Fruit fly (Drosophila melanogaster) whole organism, embryonic: ENCODE measurements around the gene CG5071.

ENCODE experiments used
- ATbp ChIP-seq: fragments of 200-800 bp; sonication (Bioruptor generic); optimal IDR thresholded peaks from 2 replicates; lab custom pipeline; 2017; ENCODE audit warnings: missing biosample characterization, mild to moderate bottlenecking, missing genetic modification characterization, missing genetic modification reagents
- Awh ChIP-seq: fragments of 200-800 bp; sonication (Bioruptor generic); IDR thresholded peaks from 2 replicates; pipeline ENCODE4, ENCODE4 v1.3.6; 2022; ENCODE audit warnings: missing biosample characterization, missing genetic modification characterization
- BtbVII ChIP-seq: fragments of 200-800 bp; sonication (Bioruptor generic); optimal IDR thresholded peaks from 3 replicates; lab custom pipeline; 2017; ENCODE audit warnings: missing biosample characterization, mild to moderate bottlenecking, missing genetic modification characterization
- C15 ChIP-seq: fragments of 200-800 bp; sonication (Bioruptor generic); IDR thresholded peaks from 3 replicates; pipeline ENCODE4 v1.3.6; 2022; ENCODE audit warnings: missing biosample characterization, missing genetic modification characterization
- CG10274 ChIP-seq: fragments of 200-800 bp; sonication (Bioruptor generic); optimal IDR thresholded peaks from 3 replicates; lab custom pipeline; 2017; ENCODE audit warnings: missing biosample characterization, mild to moderate bottlenecking, missing genetic modification characterization
- CG10565 ChIP-seq: fragments of 200-800 bp; sonication (Bioruptor generic); optimal IDR thresholded peaks from 3 replicates; lab custom pipeline; 2016; ENCODE audit warnings: missing biosample characterization, mild to moderate bottlenecking, missing genetic modification characterization
- CG12104 ChIP-seq: fragments of 200-800 bp; sonication (Bioruptor generic); optimal IDR thresholded peaks from 3 replicates; lab custom pipeline; 2016; ENCODE audit warnings: missing biosample characterization, missing genetic modification characterization
- CG12219 ChIP-seq: fragments of 200-800 bp; sonication (Bioruptor generic); optimal IDR thresholded peaks from 3 replicates; lab custom pipeline; 2018; ENCODE audit warnings: missing biosample characterization, mild to moderate bottlenecking, missing genetic modification characterization
- CG1603 ChIP-seq: fragments of 200-800 bp; sonication (Bioruptor generic); optimal IDR thresholded peaks from 2 replicates; lab custom pipeline; 2019; ENCODE audit warnings: missing biosample characterization, mild to moderate bottlenecking, missing genetic modification characterization, moderate library complexity
- CG16815 ChIP-seq: fragments of 200-800 bp; sonication (Bioruptor generic); optimal IDR thresholded peaks from 3 replicates; lab custom pipeline; 2017; ENCODE audit warnings: missing biosample characterization, mild to moderate bottlenecking, missing genetic modification characterization
- CG17328 ChIP-seq: fragments of 200-800 bp; sonication (Bioruptor generic); IDR thresholded peaks from 2 replicates; pipeline ENCODE4 v1.3.6; 2022; ENCODE audit warnings: missing biosample characterization, missing genetic modification characterization
- CG17829 ChIP-seq: fragments of 200-800 bp; optimal IDR thresholded peaks from 2 replicates; lab custom pipeline; 2019; ENCODE audit warnings: missing biosample characterization, mild to moderate bottlenecking, missing genetic modification characterization, moderate library complexity
- CG18599 ChIP-seq: fragments of 200-800 bp; sonication (Bioruptor generic); optimal IDR thresholded peaks from 3 replicates; lab custom pipeline; 2017; ENCODE audit warnings: missing biosample characterization, missing genetic modification characterization, mild to moderate bottlenecking, moderate library complexity, missing genetic modification reagents
- CG2120 ChIP-seq: fragments of 200-800 bp; sonication (Bioruptor generic); optimal IDR thresholded peaks from 3 replicates; lab custom pipeline; 2016; ENCODE audit warnings: missing biosample characterization, missing genetic modification characterization
- CG2199 ChIP-seq: fragments of 200-800 bp; sonication (Bioruptor generic); IDR thresholded peaks from 3 replicates; pipeline ENCODE4 v1.3.6; 2022; ENCODE audit warnings: missing biosample characterization, missing genetic modification characterization
- CG2202 ChIP-seq: fragments of 200-800 bp; sonication (Bioruptor generic); optimal IDR thresholded peaks from 2 replicates; lab custom pipeline; 2018; ENCODE audit warnings: missing biosample characterization, mild to moderate bottlenecking, missing genetic modification characterization
- CG2678 ChIP-seq: fragments of 200-800 bp; sonication (Bioruptor generic); optimal IDR thresholded peaks from 3 replicates; lab custom pipeline; 2019; ENCODE audit warnings: missing biosample characterization, mild to moderate bottlenecking, missing genetic modification characterization, moderate library complexity
- CG2875 ChIP-seq: fragments of 200-800 bp; sonication (Bioruptor generic); optimal IDR thresholded peaks from 2 replicates; lab custom pipeline; 2017; ENCODE audit warnings: missing biosample characterization, mild to moderate bottlenecking, missing genetic modification characterization, missing genetic modification reagents
- CG3281 ChIP-seq: fragments of 200-800 bp; sonication (Bioruptor generic); optimal IDR thresholded peaks from 3 replicates; lab custom pipeline; 2017; ENCODE audit warnings: missing biosample characterization, mild to moderate bottlenecking, missing genetic modification characterization
- CG33213 ChIP-seq: fragments of 200-800 bp; sonication (Bioruptor generic); optimal IDR thresholded peaks from 3 replicates; lab custom pipeline; 2016; ENCODE audit warnings: missing biosample characterization, missing genetic modification characterization
- CG4360 ChIP-seq: fragments of 200-800 bp; sonication (Bioruptor generic); IDR thresholded peaks from 2 replicates; pipeline ENCODE4 v1.3.6; 2022; ENCODE audit warnings: missing biosample characterization, missing genetic modification characterization
- CG6272 ChIP-seq: fragments of 200-800 bp; sonication (Bioruptor generic); IDR thresholded peaks from 2 replicates; pipeline ENCODE4 v1.3.6; 2022; ENCODE audit warnings: missing biosample characterization, missing genetic modification characterization
- CG9609 ChIP-seq: fragments of 200-800 bp; sonication (Bioruptor generic); optimal IDR thresholded peaks from 3 replicates; lab custom pipeline; 2016; ENCODE audit warnings: missing biosample characterization, missing genetic modification characterization
- D ChIP-seq, 2 experiments: fragments of 200-800 bp in 1 of 2; fragments of >200 bp in 1 of 2; sonication (Bioruptor generic) in 1 of 2; optimal IDR thresholded peaks; 2 replicates in 1 of 2; 3 replicates in 1 of 2; lab custom pipeline; 2017; ENCODE audit warnings: mild to moderate bottlenecking in 1 of 2, missing biosample characterization in 1 of 2, missing genetic modification characterization in 1 of 2, missing genetic modification reagents in 1 of 2
- D19A ChIP-seq: fragments of 200-800 bp; optimal IDR thresholded peaks from 3 replicates; lab custom pipeline; 2019; ENCODE audit warnings: missing biosample characterization, mild to moderate bottlenecking, missing genetic modification characterization, moderate library complexity
- D19B ChIP-seq: fragments of 200-800 bp; sonication (Bioruptor generic); optimal IDR thresholded peaks from 2 replicates; lab custom pipeline; 2017; ENCODE audit warnings: missing biosample characterization, mild to moderate bottlenecking, missing genetic modification characterization
- Fer3 ChIP-seq: fragments of 200-800 bp; sonication (Bioruptor generic); optimal IDR thresholded peaks from 2 replicates; lab custom pipeline; 2018; ENCODE audit warnings: missing biosample characterization, mild to moderate bottlenecking, missing genetic modification characterization, moderate library complexity
- Hsf ChIP-seq: fragments of 200-800 bp; sonication (Bioruptor generic); optimal IDR thresholded peaks from 3 replicates; lab custom pipeline; 2016; ENCODE audit warnings: missing biosample characterization, missing genetic modification characterization
- Neu2 ChIP-seq: fragments of 200-800 bp; sonication (Bioruptor generic); optimal IDR thresholded peaks from 3 replicates; lab custom pipeline; 2016; ENCODE audit warnings: missing biosample characterization, missing genetic modification characterization, borderline replicate concordance
- Ravus ChIP-seq: fragments of 200-800 bp; sonication (Bioruptor generic); IDR thresholded peaks from 2 replicates; pipeline ENCODE4 v1.3.6; 2022; ENCODE audit warnings: missing biosample characterization, missing genetic modification characterization
- Spps ChIP-seq: fragments of 200-800 bp; sonication (Bioruptor generic); optimal IDR thresholded peaks from 2 replicates; lab custom pipeline; 2018; ENCODE audit warnings: missing biosample characterization, mild to moderate bottlenecking, missing genetic modification characterization
- Ssrp ChIP-seq: fragments of 200-800 bp; sonication (Bioruptor generic); optimal IDR thresholded peaks from 2 replicates; lab custom pipeline; 2018; ENCODE audit warnings: missing biosample characterization, mild to moderate bottlenecking, missing genetic modification characterization, moderate library complexity
- Xrp1 ChIP-seq: fragments of 200-800 bp; sonication (Bioruptor generic); IDR thresholded peaks from 2 replicates; pipeline ENCODE4 v1.3.6; 2022; ENCODE audit warnings: missing biosample characterization, missing genetic modification characterization
- caup ChIP-seq: fragments of 200-800 bp; sonication (Bioruptor generic); optimal IDR thresholded peaks from 3 replicates; lab custom pipeline; 2017; ENCODE audit warnings: missing biosample characterization, mild to moderate bottlenecking, missing genetic modification characterization, moderate library complexity; ENCODE audit not compliant: severe bottlenecking
- cwo ChIP-seq: fragments of 200-800 bp; sonication (Bioruptor generic); optimal IDR thresholded peaks from 3 replicates; lab custom pipeline; 2017; ENCODE audit warnings: missing biosample characterization, missing genetic modification characterization, mild to moderate bottlenecking, moderate library complexity, missing genetic modification reagents
- dmrt99B ChIP-seq: fragments of 200-800 bp; sonication (Bioruptor generic); optimal IDR thresholded peaks from 2 replicates; lab custom pipeline; 2018; ENCODE audit warnings: missing biosample characterization, mild to moderate bottlenecking, missing genetic modification characterization, moderate library complexity
- dysf ChIP-seq: fragments of 200-800 bp; sonication (Bioruptor generic); IDR thresholded peaks from 3 replicates; pipeline ENCODE4 v1.3.6; 2022; ENCODE audit warnings: missing biosample characterization, missing genetic modification characterization
- gsb-n ChIP-seq: fragments of 200-800 bp; sonication (Bioruptor generic); optimal IDR thresholded peaks from 3 replicates; lab custom pipeline; 2018; ENCODE audit warnings: missing biosample characterization, mild to moderate bottlenecking, missing genetic modification characterization
- ind ChIP-seq: fragments of 200-800 bp; sonication (Bioruptor generic); optimal IDR thresholded peaks from 3 replicates; lab custom pipeline; 2016; ENCODE audit warnings: missing biosample characterization, missing genetic modification characterization
- kah ChIP-seq: fragments of 200-800 bp; sonication (Bioruptor generic); optimal IDR thresholded peaks from 2 replicates; lab custom pipeline; 2018; ENCODE audit warnings: missing biosample characterization, mild to moderate bottlenecking, missing genetic modification characterization
- lab ChIP-seq: fragments of 200-800 bp; sonication (Bioruptor generic); optimal IDR thresholded peaks from 3 replicates; lab custom pipeline; 2017; ENCODE audit warnings: missing biosample characterization, missing genetic modification characterization, mild to moderate bottlenecking, moderate library complexity, missing genetic modification reagents
- mam ChIP-seq: fragments of 200-800 bp; sonication (Bioruptor generic); optimal IDR thresholded peaks from 3 replicates; lab custom pipeline; 2016; ENCODE audit warnings: missing biosample characterization, missing genetic modification characterization
- sens ChIP-seq: fragments of 200-800 bp; sonication (Bioruptor generic); peaks from one replicate; lab custom pipeline; 2016; ENCODE audit warnings: missing biosample characterization, missing genetic modification characterization
- slp2 ChIP-seq: fragments of 200-800 bp; sonication (Bioruptor generic); optimal IDR thresholded peaks from 2 replicates; lab custom pipeline; 2016; ENCODE audit warnings: missing biosample characterization, missing genetic modification characterization
- tll ChIP-seq, 2 experiments: fragments of 200-800 bp in 1 of 2; fragments of >200 bp in 1 of 2; sonication (Bioruptor generic) in 1 of 2; optimal IDR thresholded peaks; 2 replicates each; lab custom pipeline; 2017 to 2019; ENCODE audit warnings: missing biosample characterization in 2 of 2, missing genetic modification characterization in 2 of 2, mild to moderate bottlenecking in 1 of 2, moderate library complexity in 1 of 2
- trem ChIP-seq: fragments of 200-800 bp; optimal IDR thresholded peaks from 3 replicates; lab custom pipeline; 2019; ENCODE audit warnings: missing biosample characterization, mild to moderate bottlenecking, missing genetic modification characterization, moderate library complexity
- unc-4 ChIP-seq: fragments of 200-800 bp; sonication (Bioruptor generic); IDR thresholded peaks from 2 replicates; pipeline ENCODE4 v1.3.6; 2022; ENCODE audit warnings: missing biosample characterization, missing genetic modification characterization; ENCODE audit not compliant: partially characterized antibody
- z ChIP-seq: fragments of 200-800 bp; sonication (Bioruptor generic); IDR thresholded peaks from 3 replicates; pipeline ENCODE4 v1.3.6; 2022; ENCODE audit warnings: missing biosample characterization, missing genetic modification characterization
- zf30C ChIP-seq: fragments of 200-800 bp; sonication (Bioruptor generic); optimal IDR thresholded peaks from 3 replicates; lab custom pipeline; 2018; ENCODE audit warnings: missing biosample characterization, mild to moderate bottlenecking, missing genetic modification characterization

Gene CG5071

DNA sequence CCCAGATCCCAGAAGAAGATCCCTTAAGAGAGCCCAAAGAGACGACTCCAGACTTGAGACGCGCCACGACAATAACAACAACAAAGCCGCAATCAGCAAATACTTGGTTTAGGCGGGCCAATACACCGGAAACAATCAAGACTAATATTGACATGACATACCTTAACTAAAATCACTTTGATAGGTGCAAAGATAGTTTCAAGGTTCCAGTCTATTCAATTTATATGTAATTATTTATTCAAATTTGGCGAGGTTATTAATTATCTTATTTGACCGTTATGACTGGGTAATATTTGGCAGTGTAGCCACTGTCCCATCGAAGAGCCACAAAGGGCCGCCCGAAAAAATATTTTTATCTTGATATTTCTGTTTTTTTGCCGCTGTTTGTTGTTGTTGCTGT, 22.2 kb downstream of the CG5071 start (continued):
- TF ChIP-seq slp2 (peak; percentile 11), mam (GFP tag; lab: Kevin White, UChicago) (peak; percentile 16), CG2875 (GFP tag; lab: Kevin White, UChicago) (peak; percentile 7), kah (no peak), Hsf (GFP tag; lab: Kevin White, UChicago) (peak; percentile 18), D (optimal IDR thresholded peaks at IDR 0.05; lab: Kevin White, UChicago) (no peak), D (GFP tag; optimal IDR thresholded peaks at IDR 0.05; lab: Kevin White, UChicago) (peak; percentile 58), CG17829 (tag; lab: Kevin White, UChicago) (peak; percentile 77), tll (GFP tag; optimal IDR thresholded peaks at IDR 0.05; lab: Kevin White, UChicago) (peak in 1 of 2 experiments; percentile 4), D19B (GFP tag; lab: Kevin White, UChicago) (no peak), CG2199 (GFP tag; lab: Robert Waterston, UW) (no peak), CG1603 (tag; lab: Kevin White, UChicago) (peak; percentile 76), ind (GFP tag; lab: Kevin White, UChicago) (peak; percentile 52), cwo (GFP tag; lab: Kevin White, UChicago) (peak; percentile 8), C15 (GFP tag; lab: Robert Waterston, UW) (no peak), unc-4 (GFP tag; lab: Robert Waterston, UW) (no peak), Spps (tag; lab: Kevin White, UChicago) (peak; percentile 20), dmrt99B (peak; percentile 67), Fer3 (tag; lab: Kevin White, UChicago) (peak; percentile 52), CG12104 (peak; percentile 4), z (GFP tag; lab: Robert Waterston, UW) (no peak), CG9609 (GFP tag; lab: Kevin White, UChicago) (peak; percentile 2), Ravus (peak; percentile 1; the same call in 1 of the 2 replicates), CG2202 (tag; lab: Kevin White, UChicago) (peak; percentile 21), CG2678 (peak; percentile 62), gsb-n (tag; lab: Kevin White, UChicago) (peak; percentile 13), Neu2 (no peak), CG6272 (GFP tag; lab: Robert Waterston, UW) (no peak), caup (GFP tag; lab: Kevin White, UChicago) (peak; percentile 0), CG10565 (GFP tag; lab: Kevin White, UChicago) (no peak), D19A (tag; lab: Kevin White, UChicago) (peak; percentile 56), trem (tag; lab: Kevin White, UChicago) (peak; percentile 52), Ssrp (tag; lab: Kevin White, UChicago) (peak; percentile 30), ATbp (GFP tag; lab: Kevin White, UChicago) (peak; percentile 21), lab (GFP tag; lab: Kevin White, UChicago) (peak; percentile 38), CG33213 (GFP tag; lab: Kevin White, UChicago) (peak; percentile 19), Awh (GFP tag; lab: Robert Waterston, UW) (peak; percentile 52; the same call in 1 of the 2 replicates), dysf (GFP tag; lab: Robert Waterston, UW) (peak; percentile 60; the same call in 1 of the 3 replicates), CG4360 (peak; percentile 70), Xrp1 (GFP tag; lab: Robert Waterston, UW) (peak; percentile 79), CG17328 (GFP tag; lab: Robert Waterston, UW) (peak; percentile 63), CG10274 (GFP tag; lab: Kevin White, UChicago) (peak; percentile 26), CG18599 (peak; percentile 46), CG3281 (peak; percentile 14), zf30C (GFP tag; lab: Kevin White, UChicago) (peak; percentile 81), BtbVII (peak; percentile 8), CG16815 (GFP tag; lab: Kevin White, UChicago) (peak; percentile 45), sens (GFP tag; lab: Kevin White, UChicago) (peak; percentile 92), CG2120 (GFP tag; lab: Kevin White, UChicago) (peak; percentile 9), CG12219 (GFP tag; lab: Kevin White, UChicago) (peak; percentile 32)
